Worm (Caenorhabditis elegans) whole organism, L2 larva: Measurements from ENCODE around the gene sec-24.2.
A peak's percentile ranks its signal among the peaks of the same experiment; 100 is the strongest.

Experiments
- C34F6.9 ChIP-seq: fragments of 150-350 bp; optimal IDR thresholded peaks from 2 replicates; lab custom pipeline; 2014; ENCODE audit warnings: missing biosample characterization, missing genetic modification characterization
- F13H6.1 ChIP-seq: sonication (generic microtip); optimal IDR thresholded peaks from 2 replicates; lab custom pipeline; 2016; ENCODE audit warnings: missing genetic modification characterization, missing compliant biosample characterization
- R02D3.7 ChIP-seq: fragments of 150-350 bp; optimal IDR thresholded peaks from 2 replicates; lab custom pipeline; 2014; ENCODE audit warnings: missing biosample characterization, missing genetic modification characterization
- Y55F3AM.14 ChIP-seq: fragments of 200-800 bp; sonication (Bioruptor generic); optimal IDR thresholded peaks from 2 replicates; lab custom pipeline; 2018; ENCODE audit warnings: mild to moderate bottlenecking, missing genetic modification characterization, missing compliant biosample characterization
- ZK546.5 ChIP-seq: sonication (generic microtip); optimal IDR thresholded peaks from 2 replicates; lab custom pipeline; 2017; ENCODE audit warnings: missing biosample characterization, missing genetic modification characterization
- alr-1 ChIP-seq: fragments of 150-350 bp; optimal IDR thresholded peaks from 2 replicates; lab custom pipeline; 2014; ENCODE audit warnings: missing biosample characterization, missing genetic modification characterization
- aly-2 ChIP-seq: fragments of 150-350 bp; optimal IDR thresholded peaks from 2 replicates; lab custom pipeline; 2014; ENCODE audit warnings: missing biosample characterization, missing genetic modification characterization
- ama-1 ChIP-seq: fragments of 150-350 bp; optimal IDR thresholded peaks from 2 replicates; lab custom pipeline; 2018; ENCODE audit warnings: inconsistent platforms
- blmp-1 ChIP-seq: sonication (generic microtip); optimal IDR thresholded peaks from 2 replicates; lab custom pipeline; 2017; ENCODE audit warnings: missing genetic modification characterization, mild to moderate bottlenecking, missing compliant biosample characterization, antibody characterized with exemption, moderate library complexity; ENCODE audit not compliant: insufficient read depth
- ceh-16 ChIP-seq: fragments of 150-350 bp; optimal IDR thresholded peaks from 2 replicates; lab custom pipeline; 2014; ENCODE audit warnings: missing biosample characterization, missing genetic modification characterization
- ceh-82 ChIP-seq: fragments of 150-350 bp; optimal IDR thresholded peaks from 2 replicates; lab custom pipeline; 2014; ENCODE audit warnings: missing biosample characterization, missing genetic modification characterization
- crh-2 ChIP-seq: sonication (generic microtip); optimal IDR thresholded peaks from 2 replicates; lab custom pipeline; 2017; ENCODE audit warnings: missing biosample characterization, missing genetic modification characterization
- dmd-4 ChIP-seq: sonication (generic microtip); optimal IDR thresholded peaks from 2 replicates; lab custom pipeline; 2017; ENCODE audit warnings: missing biosample characterization, missing genetic modification characterization
- egl-27 ChIP-seq: sonication (generic microtip); optimal IDR thresholded peaks from 3 replicates; lab custom pipeline; 2017; ENCODE audit warnings: missing biosample characterization, missing genetic modification reagents, missing genetic modification characterization
- elt-1 ChIP-seq: fragments of 150-350 bp; optimal IDR thresholded peaks from 2 replicates; lab custom pipeline; 2014; ENCODE audit warnings: missing biosample characterization, missing genetic modification characterization
- elt-3 ChIP-seq: sonication (generic microtip); optimal IDR thresholded peaks from 2 replicates; lab custom pipeline; 2017; ENCODE audit warnings: missing biosample characterization, missing genetic modification characterization
- fos-1 ChIP-seq: fragments of 150-350 bp; optimal IDR thresholded peaks from 2 replicates; lab custom pipeline; 2014; ENCODE audit warnings: missing biosample characterization, missing genetic modification characterization
- gmeb-1 ChIP-seq: fragments of 150-350 bp; optimal IDR thresholded peaks from 2 replicates; lab custom pipeline; 2014; ENCODE audit warnings: missing biosample characterization, missing genetic modification characterization
- lin-11 ChIP-seq: fragments of 150-350 bp; sonication (generic microtip); optimal IDR thresholded peaks from 2 replicates; lab custom pipeline; 2014; ENCODE audit warnings: missing biosample characterization, missing genetic modification characterization, inconsistent platforms, mixed read lengths
- lin-13 ChIP-seq: fragments of 150-350 bp; optimal IDR thresholded peaks from 2 replicates; lab custom pipeline; 2014; ENCODE audit warnings: missing biosample characterization, missing genetic modification reagents, missing genetic modification characterization
- lin-39 ChIP-seq: fragments of 150-350 bp; optimal IDR thresholded peaks from 2 replicates; lab custom pipeline; 2014; ENCODE audit warnings: missing biosample characterization, missing genetic modification reagents, missing genetic modification characterization
- lsy-2 ChIP-seq, 2 experiments: fragments of 150-350 bp in 1 of 2; sonication (generic microtip) in 1 of 2; optimal IDR thresholded peaks; 2 replicates each; lab custom pipeline; 2014 to 2017; ENCODE audit warnings: missing biosample characterization in 2 of 2, missing genetic modification characterization in 2 of 2
- mab-5 ChIP-seq: fragments of 150-350 bp; optimal IDR thresholded peaks from 2 replicates; lab custom pipeline; 2014; ENCODE audit warnings: missing biosample characterization, missing genetic modification characterization
- mbf-1 ChIP-seq: sonication (generic microtip); optimal IDR thresholded peaks from 2 replicates; lab custom pipeline; 2017; ENCODE audit warnings: missing biosample characterization, missing genetic modification characterization
- mdl-1 ChIP-seq, 2 experiments: fragments of 150-350 bp in 1 of 2; sonication (generic microtip) in 1 of 2; optimal IDR thresholded peaks; 2 replicates each; lab custom pipeline; 2017; ENCODE audit warnings: missing biosample characterization in 2 of 2, missing genetic modification characterization in 2 of 2
- nhr-10 ChIP-seq: sonication (generic microtip); optimal IDR thresholded peaks from 2 replicates; lab custom pipeline; 2017; ENCODE audit warnings: missing biosample characterization, missing genetic modification characterization
- nhr-11 ChIP-seq: fragments of 150-350 bp; optimal IDR thresholded peaks from 2 replicates; lab custom pipeline; 2014; ENCODE audit warnings: missing biosample characterization, missing genetic modification characterization
- nhr-12 ChIP-seq: fragments of 150-350 bp; optimal IDR thresholded peaks from 2 replicates; lab custom pipeline; 2014; ENCODE audit warnings: missing biosample characterization, missing genetic modification characterization
- nhr-129 ChIP-seq: fragments of 150-350 bp; optimal IDR thresholded peaks from 2 replicates; lab custom pipeline; 2014; ENCODE audit warnings: missing biosample characterization, missing genetic modification characterization
- nhr-21 ChIP-seq: fragments of 150-350 bp; optimal IDR thresholded peaks from 2 replicates; lab custom pipeline; 2014; ENCODE audit warnings: missing biosample characterization, missing genetic modification characterization
- nhr-23 ChIP-seq: fragments of 150-350 bp; optimal IDR thresholded peaks from 2 replicates; lab custom pipeline; 2014; ENCODE audit warnings: missing biosample characterization, missing genetic modification reagents, missing genetic modification characterization
- nhr-237 ChIP-seq: fragments of 150-350 bp; optimal IDR thresholded peaks from 2 replicates; lab custom pipeline; 2014; ENCODE audit warnings: missing biosample characterization, missing genetic modification characterization
- nhr-25 ChIP-seq: fragments of 150-350 bp; sonication (generic microtip); optimal IDR thresholded peaks from 3 replicates; lab custom pipeline; 2014; ENCODE audit warnings: missing biosample characterization, missing genetic modification characterization
- nhr-6 ChIP-seq: fragments of 150-350 bp; optimal IDR thresholded peaks from 2 replicates; lab custom pipeline; 2014; ENCODE audit warnings: missing biosample characterization, missing genetic modification characterization
- nhr-77 ChIP-seq: fragments of 150-350 bp; optimal IDR thresholded peaks from 2 replicates; lab custom pipeline; 2014; ENCODE audit warnings: missing biosample characterization, missing genetic modification characterization
- peb-1 ChIP-seq: fragments of 150-350 bp; optimal IDR thresholded peaks from 2 replicates; lab custom pipeline; 2014; ENCODE audit warnings: missing biosample characterization, missing genetic modification characterization
- sem-4 ChIP-seq: fragments of 150-350 bp; optimal IDR thresholded peaks from 2 replicates; lab custom pipeline; 2014; ENCODE audit warnings: missing biosample characterization, missing genetic modification reagents, missing genetic modification characterization
- skn-1 ChIP-seq: sonication (generic microtip); optimal IDR thresholded peaks from 2 replicates; lab custom pipeline; 2017; ENCODE audit warnings: missing biosample characterization, missing genetic modification characterization
- sma-3 ChIP-seq: sonication (generic microtip); optimal IDR thresholded peaks from 2 replicates; lab custom pipeline; 2016; ENCODE audit warnings: missing genetic modification reagents, missing genetic modification characterization, missing compliant biosample characterization
- sma-9 ChIP-seq, 2 experiments: fragments of 150-350 bp in 1 of 2; sonication (generic microtip) in 1 of 2; optimal IDR thresholded peaks; 2 replicates each; lab custom pipeline; 2014 to 2016; ENCODE audit warnings: missing genetic modification characterization in 2 of 2, mild to moderate bottlenecking in 1 of 2, missing biosample characterization in 1 of 2, missing compliant biosample characterization in 1 of 2, missing genetic modification reagents in 1 of 2, moderate library complexity in 1 of 2
- snpc-4 ChIP-seq: fragments of 150-350 bp; optimal IDR thresholded peaks from 2 replicates; lab custom pipeline; 2014; ENCODE audit warnings: missing biosample characterization, missing genetic modification characterization
- unc-39 ChIP-seq: fragments of 150-350 bp; optimal IDR thresholded peaks from 2 replicates; lab custom pipeline; 2014; ENCODE audit warnings: missing biosample characterization, missing genetic modification characterization
- unc-55 ChIP-seq: fragments of 150-350 bp; sonication (generic microtip); optimal IDR thresholded peaks from 3 replicates; lab custom pipeline; 2014; ENCODE audit warnings: missing biosample characterization, missing genetic modification reagents, missing genetic modification characterization
- unc-62 ChIP-seq: fragments of 150-350 bp; optimal IDR thresholded peaks from 2 replicates; lab custom pipeline; 2014; ENCODE audit warnings: missing biosample characterization, missing genetic modification reagents, missing genetic modification characterization
- zag-1 ChIP-seq: fragments of 150-350 bp; optimal IDR thresholded peaks from 2 replicates; lab custom pipeline; 2014; ENCODE audit warnings: missing biosample characterization, missing genetic modification characterization
- ztf-1 ChIP-seq: fragments of 200-800 bp; sonication (Bioruptor generic); conservative IDR thresholded peaks from 2 replicates; pipeline ENCODE4 v1.3.6; 2022; ENCODE audit warnings: missing genetic modification characterization, missing compliant biosample characterization
- ztf-11 ChIP-seq: sonication (generic microtip); optimal IDR thresholded peaks from 2 replicates; lab custom pipeline; 2017; ENCODE audit warnings: missing biosample characterization, missing genetic modification characterization
- ztf-4 ChIP-seq: fragments of 150-350 bp; optimal IDR thresholded peaks from 2 replicates; lab custom pipeline; 2014; ENCODE audit warnings: missing biosample characterization, missing genetic modification characterization

Gene sec-24.2

ce11 chrIV:12376021-12376420 is 15.4 kb upstream of the sec-24.2 start, which contains the start of gene atz-1:
Gene atz-1 (minus strand): TSS chrIV:12376121.
- no peak for TF ChIP-seq nhr-237 (tag; lab: Kevin White, UChicago)
- no peak for TF ChIP-seq crh-2
- no peak for TF ChIP-seq sma-3 (GFP tag; lab: Kevin White, UChicago)
- no peak for TF ChIP-seq nhr-10 (tag; lab: Kevin White, UChicago)
- TF ChIP-seq nhr-21: no peak
- no peak for TF ChIP-seq sma-9 (GFP tag; optimal IDR thresholded peaks at IDR 0.05; lab: Kevin White, UChicago)
- no peak for TF ChIP-seq sma-9 (tag; optimal IDR thresholded peaks at IDR 0.05; lab: Kevin White, UChicago)
- TF ChIP-seq unc-62 (GFP tag; lab: Kevin White, UChicago): no peak
- no peak for TF ChIP-seq lin-39 (tag; lab: Kevin White, UChicago)
- TF ChIP-seq ZK546.5: no peak
- no peak for TF ChIP-seq skn-1 (tag; lab: Kevin White, UChicago)
- no peak for TF ChIP-seq lin-13 (GFP tag; lab: Kevin White, UChicago)
- no peak for TF ChIP-seq ceh-82
- TF ChIP-seq dmd-4 (tag; lab: Kevin White, UChicago): no peak
- TF ChIP-seq nhr-11 (tag; lab: Kevin White, UChicago): no peak
- no peak for TF ChIP-seq ama-1 (lab: Kevin White, UChicago)
- no peak for TF ChIP-seq lsy-2 (tag; optimal IDR thresholded peaks at IDR 0.05; lab: Kevin White, UChicago)
- TF ChIP-seq alr-1: no peak
- TF ChIP-seq sem-4: no peak
- no peak for TF ChIP-seq F13H6.1 (tag; lab: Kevin White, UChicago)

ce11 chrIV:12371879-12372278 is 11.3 kb upstream of the sec-24.2 start, which contains the start of gene wdr-46:
Gene wdr-46 (plus strand): TSS chrIV:12372253.
- TF ChIP-seq snpc-4 (tag; lab: Kevin White, UChicago): peak; percentile 70
- peak; percentile 76 for TF ChIP-seq sem-4
- TF ChIP-seq ama-1 (lab: Kevin White, UChicago): no peak
- peak; percentile 55 for TF ChIP-seq lin-11 (tag; lab: Kevin White, UChicago)
- TF ChIP-seq alr-1: no peak
- TF ChIP-seq mdl-1 (tag; optimal IDR thresholded peaks at IDR 0.05; lab: Kevin White, UChicago): no peak
- TF ChIP-seq aly-2 (tag; lab: Kevin White, UChicago): no peak
- TF ChIP-seq nhr-25: peak; percentile 89
- no peak for TF ChIP-seq nhr-237 (tag; lab: Kevin White, UChicago)
- peak; percentile 79 for TF ChIP-seq nhr-10 (tag; lab: Kevin White, UChicago)
- no peak for TF ChIP-seq Y55F3AM.14 (GFP tag; lab: Kevin White, UChicago)
- no peak for TF ChIP-seq peb-1 (tag; lab: Kevin White, UChicago)
- TF ChIP-seq R02D3.7 (tag; lab: Kevin White, UChicago): peak; percentile 52
- TF ChIP-seq lin-39 (tag; lab: Kevin White, UChicago): no peak
- TF ChIP-seq C34F6.9: peak; percentile 87
- no peak for TF ChIP-seq blmp-1 (tag; lab: Kevin White, UChicago)
- TF ChIP-seq ceh-16 (tag; lab: Kevin White, UChicago): no peak
- TF ChIP-seq gmeb-1 (tag; lab: Kevin White, UChicago): peak; percentile 99
- TF ChIP-seq dmd-4 (tag; lab: Kevin White, UChicago): peak; percentile 1
- TF ChIP-seq lsy-2 (tag; optimal IDR thresholded peaks at IDR 0.05; lab: Kevin White, UChicago): peak; percentile 99 to 100
- peak; percentile 89 for TF ChIP-seq crh-2
- no peak for TF ChIP-seq elt-3 (tag; lab: Kevin White, UChicago)
- peak; percentile 89 for TF ChIP-seq lin-13 (GFP tag; lab: Kevin White, UChicago)
- TF ChIP-seq nhr-12 (tag; lab: Kevin White, UChicago): no peak
- peak; percentile 79 for TF ChIP-seq sma-9 (GFP tag; optimal IDR thresholded peaks at IDR 0.05; lab: Kevin White, UChicago)
- no peak for TF ChIP-seq sma-9 (tag; optimal IDR thresholded peaks at IDR 0.05; lab: Kevin White, UChicago)
- TF ChIP-seq mbf-1 (tag; lab: Kevin White, UChicago): no peak
- TF ChIP-seq fos-1 (tag; lab: Kevin White, UChicago): peak; percentile 55
- peak; percentile 97 for TF ChIP-seq unc-55 (GFP tag; lab: Kevin White, UChicago)
- peak; percentile 83 for TF ChIP-seq sma-3 (GFP tag; lab: Kevin White, UChicago)
- no peak for TF ChIP-seq unc-62 (GFP tag; lab: Kevin White, UChicago)
- peak; percentile 74 for TF ChIP-seq ceh-82
- TF ChIP-seq nhr-77: peak; percentile 56
- TF ChIP-seq elt-1 (tag; lab: Kevin White, UChicago): no peak
- TF ChIP-seq unc-39: no peak
- no peak for TF ChIP-seq nhr-23 (tag; lab: Kevin White, UChicago)
- peak; percentile 80 for TF ChIP-seq nhr-21
- no peak for TF ChIP-seq egl-27 (tag; lab: Kevin White, UChicago)
- TF ChIP-seq nhr-129 (tag; lab: Kevin White, UChicago): peak; percentile 96
- no peak for TF ChIP-seq zag-1
- TF ChIP-seq ZK546.5: peak; percentile 78
- peak; percentile 88 for TF ChIP-seq mab-5 (tag; lab: Kevin White, UChicago)
- no peak for TF ChIP-seq ztf-1 (GFP tag; lab: Robert Waterston, UW)
- peak; percentile 76 for TF ChIP-seq F13H6.1 (tag; lab: Kevin White, UChicago)
- TF ChIP-seq nhr-6 (tag; lab: Kevin White, UChicago): peak; percentile 68
- no peak for TF ChIP-seq ztf-11 (tag; lab: Kevin White, UChicago)
- no peak for TF ChIP-seq skn-1 (tag; lab: Kevin White, UChicago)
- TF ChIP-seq nhr-11 (tag; lab: Kevin White, UChicago): no peak
- peak; percentile 29 for TF ChIP-seq ztf-4
